Worm (Caenorhabditis elegans): ENCODE data around the gene ent-2.

The ent-2 gene

DNA sequence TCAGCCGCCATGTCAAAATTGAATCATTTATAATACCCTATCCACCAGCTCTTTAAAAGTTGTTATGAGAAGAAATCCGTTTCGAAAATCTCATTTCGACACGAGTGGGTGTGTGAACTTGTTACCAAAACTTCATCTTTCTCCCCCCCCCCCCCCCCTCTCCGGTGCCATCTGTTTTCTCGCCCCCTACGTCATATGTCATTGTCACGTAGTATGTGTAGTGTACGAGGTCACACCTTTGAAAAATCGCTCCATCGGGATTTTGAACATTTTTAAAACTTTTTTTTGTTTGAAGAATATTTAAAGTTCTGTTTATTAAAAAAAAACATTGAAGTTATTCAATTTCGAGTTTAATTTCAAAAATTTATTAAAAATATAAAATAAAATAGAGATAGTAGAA lies 26.9 kb downstream of the ent-2 start:
- TF ChIP-seq ceh-16 (tag; optimal IDR thresholded peaks at IDR 0.05): no peak
- peak; percentile 37 for TF ChIP-seq nhr-25 (tag; optimal IDR thresholded peaks at IDR 0.05)
- TF ChIP-seq R02D3.7 (tag; optimal IDR thresholded peaks at IDR 0.05): no peak
- no peak for TF ChIP-seq C34F6.9 (tag; optimal IDR thresholded peaks at IDR 0.05)

ce11 chrX:15628945-15629344 lies 28.1 kb downstream of the ent-2 start:
- no peak for TF ChIP-seq snpc-4 (tag; optimal IDR thresholded peaks at IDR 0.05)
- no peak for TF ChIP-seq nhr-11 (tag; optimal IDR thresholded peaks at IDR 0.05)
- TF ChIP-seq nhr-237 (tag; optimal IDR thresholded peaks at IDR 0.05): no peak
- no peak for TF ChIP-seq nhr-23 (tag; optimal IDR thresholded peaks at IDR 0.05)
- no peak for TF ChIP-seq nhr-12 (tag; optimal IDR thresholded peaks at IDR 0.05)
- TF ChIP-seq zag-1 (tag; optimal IDR thresholded peaks at IDR 0.05): no peak
- no peak for TF ChIP-seq lin-13 (GFP tag; optimal IDR thresholded peaks at IDR 0.05)

- peak; percentile 28 for TF ChIP-seq F13H6.1 (tag; optimal IDR thresholded peaks at IDR 0.05)
- peak; percentile 54 for TF ChIP-seq sma-9 (GFP tag; optimal IDR thresholded peaks at IDR 0.05)
- no peak for TF ChIP-seq sma-9 (tag; optimal IDR thresholded peaks at IDR 0.05)
- no peak for TF ChIP-seq lsy-2 (tag; optimal IDR thresholded peaks at IDR 0.05)
- TF ChIP-seq nhr-129 (tag; optimal IDR thresholded peaks at IDR 0.05): peak; percentile 24
- TF ChIP-seq crh-2 (tag; optimal IDR thresholded peaks at IDR 0.05): peak; percentile 31
Observed at ce11 chrX:15629615-15630014, 28.7 kb downstream of the ent-2 start.

DNA sequence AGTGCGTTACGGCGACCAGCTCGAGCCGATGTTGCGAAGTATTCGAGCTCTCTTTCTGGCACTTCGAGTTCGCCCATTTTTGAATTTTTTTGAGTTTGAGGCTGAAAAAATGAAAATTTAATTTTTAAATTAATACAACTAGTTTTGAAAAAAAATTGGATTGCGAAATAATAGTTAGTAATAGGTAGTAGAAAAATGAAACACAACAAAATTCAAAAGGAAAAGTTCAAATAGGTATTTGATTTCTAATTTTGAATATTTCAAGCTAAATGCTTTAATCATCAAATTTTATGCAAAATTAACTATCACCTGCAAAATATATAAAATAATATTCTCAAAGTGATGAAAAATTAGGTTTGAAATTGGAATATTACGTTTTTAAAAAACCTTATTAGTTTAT lies 29.5 kb downstream of the ent-2 start, which contains the start of gene K09E9.4:
Gene K09E9.4 (minus strand): TSS at position 101 of the 400 bp plus-strand sequence.
- TF ChIP-seq ama-1 (optimal IDR thresholded peaks at IDR 0.05) (no peak), peb-1 (tag; optimal IDR thresholded peaks at IDR 0.05) (no peak), gmeb-1 (tag; optimal IDR thresholded peaks at IDR 0.05) (no peak), nhr-25 (tag; optimal IDR thresholded peaks at IDR 0.05) (peak; percentile 1), skn-1 (tag; optimal IDR thresholded peaks at IDR 0.05) (no peak), sma-9 (GFP tag; optimal IDR thresholded peaks at IDR 0.05) (no peak), sma-9 (tag; optimal IDR thresholded peaks at IDR 0.05) (no peak), nhr-77 (tag; optimal IDR thresholded peaks at IDR 0.05) (no peak), nhr-6 (tag; optimal IDR thresholded peaks at IDR 0.05) (no peak)

ce11 chrX:15630790-15631204 lies 29.9 kb downstream of the ent-2 start:
- TF ChIP-seq egl-27 (tag; optimal IDR thresholded peaks at IDR 0.05) (peak; percentile 25), F13H6.1 (tag; optimal IDR thresholded peaks at IDR 0.05) (peak; percentile 44), snpc-4 (tag; optimal IDR thresholded peaks at IDR 0.05) (peak; percentile 48), sem-4 (tag; optimal IDR thresholded peaks at IDR 0.05) (peak; percentile 35), lin-39 (tag; optimal IDR thresholded peaks at IDR 0.05) (no peak), ceh-82 (tag; optimal IDR thresholded peaks at IDR 0.05) (no peak), unc-62 (GFP tag; optimal IDR thresholded peaks at IDR 0.05) (no peak), mdl-1 (tag; optimal IDR thresholded peaks at IDR 0.05) (peak in 1 of 2 experiments; percentile 28), crh-2 (tag; optimal IDR thresholded peaks at IDR 0.05) (peak; percentile 45), C34F6.9 (tag; optimal IDR thresholded peaks at IDR 0.05) (peak; percentile 70), unc-55 (GFP tag; optimal IDR thresholded peaks at IDR 0.05) (peak; percentile 44), nhr-23 (tag; optimal IDR thresholded peaks at IDR 0.05) (no peak), mbf-1 (tag; optimal IDR thresholded peaks at IDR 0.05) (no peak), alr-1 (tag; optimal IDR thresholded peaks at IDR 0.05) (no peak), gmeb-1 (tag; optimal IDR thresholded peaks at IDR 0.05) (no peak), lsy-2 (tag; optimal IDR thresholded peaks at IDR 0.05) (peak; percentile 42 to 44), nhr-129 (tag; optimal IDR thresholded peaks at IDR 0.05) (peak; percentile 64), blmp-1 (tag; optimal IDR thresholded peaks at IDR 0.05; ENCODE audit: insufficient read depth) (no peak), mab-5 (tag; optimal IDR thresholded peaks at IDR 0.05) (peak; percentile 51), lin-13 (GFP tag; optimal IDR thresholded peaks at IDR 0.05) (peak; percentile 2), zag-1 (tag; optimal IDR thresholded peaks at IDR 0.05) (peak; percentile 26), ama-1 (optimal IDR thresholded peaks at IDR 0.05) (no peak), skn-1 (tag; optimal IDR thresholded peaks at IDR 0.05) (no peak), fos-1 (tag; optimal IDR thresholded peaks at IDR 0.05) (peak; percentile 30)
